Worm (Caenorhabditis elegans) whole organism, L4/young adult: ENCODE results near the gene ccr-4.
"Not testable (repeated sequence)": the region's sequence is repeated elsewhere in the genome, so short reads cannot be mapped to it uniquely, and the experiment has no call there.

Experiments used
- W03F9.2 ChIP-seq: fragments of 150-350 bp; optimal IDR thresholded peaks from 2 replicates; lab custom pipeline; 2014; ENCODE audit warnings: missing biosample characterization, missing genetic modification characterization
- dao-5 ChIP-seq: sonication (generic microtip); optimal IDR thresholded peaks from 2 replicates; lab custom pipeline; 2016; ENCODE audit warnings: missing genotype, missing genetic modification characterization, moderate library complexity, missing compliant biosample characterization
- him-1 ChIP-seq: sonication (generic microtip); optimal IDR thresholded peaks from 2 replicates; lab custom pipeline; 2016; ENCODE audit warnings: missing genotype, missing genetic modification reagents, missing genetic modification characterization, missing compliant biosample characterization

DNA sequence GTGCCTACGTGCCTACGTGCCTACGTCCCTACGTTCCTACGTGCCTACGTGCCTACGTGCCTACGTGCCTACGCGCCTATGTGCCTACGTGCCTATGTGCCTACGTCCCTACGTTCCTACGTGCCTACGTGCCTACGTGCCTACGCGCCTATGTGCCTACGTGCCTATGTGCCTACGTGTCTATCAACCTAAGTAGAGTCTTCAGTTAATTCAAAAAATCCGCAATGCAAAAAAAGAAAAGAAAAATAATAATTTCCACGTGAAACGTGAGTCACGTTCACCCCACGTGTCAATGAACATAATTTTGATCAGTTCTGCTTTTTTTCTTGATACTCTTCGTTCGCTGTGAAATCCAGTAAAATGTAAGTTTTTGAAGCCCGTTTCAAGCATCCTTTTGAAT is 34.4 kb upstream of the ccr-4 start, which contains the start of gene F19B6.3:
- not testable (repeated sequence) for TF ChIP-seq him-1 (tag; lab: Kevin White, UChicago); dao-5 (tag; lab: Kevin White, UChicago); W03F9.2
